Worm (Caenorhabditis elegans): Measurements from ENCODE around the gene ttc-39B.

ce11 chrII:6355396-6356346 is 21.9 kb upstream of the ttc-39B start, which contains the start of gene C32D5.11:
- TF ChIP-seq ama-1 (optimal IDR thresholded peaks at IDR 0.05) (no peak), nhr-77 (tag; optimal IDR thresholded peaks at IDR 0.05) (peak; percentile 30), mep-1 (tag; optimal IDR thresholded peaks at IDR 0.05) (peak; percentile 77), nhr-28 (tag; optimal IDR thresholded peaks at IDR 0.05) (peak; percentile 70), nhr-11 (tag; optimal IDR thresholded peaks at IDR 0.05) (peak; percentile 60), F26F4.8 (GFP tag; conservative IDR thresholded peaks at IDR 0.05) (no peak)
